Worm (Caenorhabditis elegans) whole organism, midembryonic: ENCODE data around the gene T14B4.1.

Source experiments
- T22C8.4 ChIP-seq: fragments of 200-800 bp; sonication (Bioruptor generic); IDR thresholded peaks from 2 replicates; pipeline ENCODE4 v1.3.6; 2022; ENCODE audit warnings: missing genetic modification characterization, missing compliant biosample characterization
- cog-1 ChIP-seq: sonication (generic microtip); optimal IDR thresholded peaks from 2 replicates; lab custom pipeline; 2016; ENCODE audit warnings: missing genetic modification characterization, missing compliant biosample characterization
- flt-1 ChIP-seq: fragments of 200-800 bp; sonication (Bioruptor generic); IDR thresholded peaks from 2 replicates; pipeline ENCODE4 v1.3.6; 2022; ENCODE audit warnings: missing genetic modification characterization, missing compliant biosample characterization
- klf-2 ChIP-seq: fragments of 200-800 bp; sonication (Bioruptor generic); conservative IDR thresholded peaks from 2 replicates; pipeline ENCODE4 v1.3.6; 2022; ENCODE audit warnings: missing genetic modification reagents, missing genetic modification characterization, missing compliant biosample characterization
- med-1 ChIP-seq: sonication (generic microtip); optimal IDR thresholded peaks from 2 replicates; lab custom pipeline; 2017; ENCODE audit warnings: missing genetic modification characterization, mild to moderate bottlenecking, missing compliant biosample characterization, antibody characterized with exemption, missing genetic modification reagents; ENCODE audit not compliant: insufficient read depth
- ref-1 ChIP-seq: fragments of 200-800 bp; sonication (Bioruptor generic); conservative IDR thresholded peaks from 2 replicates; pipeline ENCODE4 v1.3.6; 2022; ENCODE audit warnings: missing genetic modification reagents, missing genetic modification characterization, missing compliant biosample characterization
- tab-1 ChIP-seq: fragments of 200-800 bp; sonication (Bioruptor generic); IDR thresholded peaks from 2 replicates; pipeline ENCODE4 v1.3.6; 2022; ENCODE audit warnings: missing genetic modification characterization, missing compliant biosample characterization
- ztf-23 ChIP-seq: fragments of 200-800 bp; sonication (Bioruptor generic); IDR thresholded peaks from 2 replicates; pipeline ENCODE4 v1.3.6; 2022; ENCODE audit warnings: missing genetic modification reagents, missing genetic modification characterization, missing compliant biosample characterization
- ztf-29 ChIP-seq: fragments of 200-800 bp; sonication (Bioruptor generic); IDR thresholded peaks from 2 replicates; pipeline ENCODE4 v1.3.6; 2022; ENCODE audit warnings: missing genetic modification reagents, missing genetic modification characterization, missing compliant biosample characterization

- TF ChIP-seq tab-1 (GFP tag; lab: Robert Waterston, UW) (no peak), cog-1 (tag; lab: Kevin White, UChicago) (no peak), flt-1 (GFP tag; lab: Robert Waterston, UW) (no peak), T22C8.4 (GFP tag; lab: Robert Waterston, UW) (no peak), ref-1 (GFP tag; lab: Robert Waterston, UW) (no peak), ztf-23 (GFP tag; lab: Robert Waterston, UW) (no peak), ztf-29 (GFP tag; lab: Robert Waterston, UW) (no peak), med-1 (GFP tag; lab: Kevin White, UChicago) (no peak), klf-2 (GFP tag; lab: Robert Waterston, UW) (no peak)
Measured at ce11 chrII:6783377-6783829, 46.7 kb downstream of the T14B4.1 start, which contains the start of gene gldi-2.
